Worm (Caenorhabditis elegans) whole organism, late embryonic: ENCODE measurements around the gene T24E12.1.

Source experiments
- K09A11.1 ChIP-seq: sonication (generic microtip); optimal IDR thresholded peaks from 2 replicates; lab custom pipeline; 2017; ENCODE audit warnings: antibody characterized with exemption, mild to moderate bottlenecking, missing genetic modification characterization, missing compliant biosample characterization; ENCODE audit not compliant: insufficient read depth
- ama-1 ChIP-seq: fragments of 150-350 bp; optimal IDR thresholded peaks from 2 replicates; lab custom pipeline; 2014
- ceh-2 ChIP-seq: sonication (generic microtip); optimal IDR thresholded peaks from 2 replicates; lab custom pipeline; 2016; ENCODE audit warnings: missing genotype, missing genetic modification characterization, missing compliant biosample characterization
- ceh-6 ChIP-seq: fragments of 200-800 bp; sonication (Bioruptor generic); optimal IDR thresholded peaks from 2 replicates; lab custom pipeline; 2018; ENCODE audit warnings: mild to moderate bottlenecking, missing genetic modification characterization, missing compliant biosample characterization
- elt-2 ChIP-seq: sonication (generic microtip); optimal IDR thresholded peaks from 2 replicates; lab custom pipeline; 2016; ENCODE audit warnings: missing genetic modification reagents, missing genetic modification characterization, missing compliant biosample characterization
- ets-4 ChIP-seq: sonication (generic microtip); optimal IDR thresholded peaks from 2 replicates; lab custom pipeline; 2016; ENCODE audit warnings: missing genetic modification characterization, missing compliant biosample characterization
- fkh-6 ChIP-seq: sonication (generic microtip); optimal IDR thresholded peaks from 2 replicates; lab custom pipeline; 2016; ENCODE audit warnings: missing genetic modification characterization, missing compliant biosample characterization
- hlh-30 ChIP-seq: sonication (generic microtip); optimal IDR thresholded peaks from 2 replicates; lab custom pipeline; 2017; ENCODE audit warnings: antibody characterized with exemption, missing genetic modification characterization, missing compliant biosample characterization; ENCODE audit not compliant: insufficient read depth
- pat-9 ChIP-seq: fragments of 200-800 bp; sonication (Bioruptor generic); optimal IDR thresholded peaks from 2 replicates; lab custom pipeline; 2018; ENCODE audit warnings: mild to moderate bottlenecking, missing genetic modification characterization, moderate library complexity, missing compliant biosample characterization
- syd-9 ChIP-seq: sonication (generic microtip); optimal IDR thresholded peaks from 2 replicates; lab custom pipeline; 2016; ENCODE audit warnings: mild to moderate bottlenecking, missing genetic modification characterization, moderate library complexity, missing compliant biosample characterization
- unc-86 ChIP-seq: sonication (generic microtip); optimal IDR thresholded peaks from 2 replicates; lab custom pipeline; 2016; ENCODE audit warnings: missing genetic modification characterization, missing compliant biosample characterization

DNA sequence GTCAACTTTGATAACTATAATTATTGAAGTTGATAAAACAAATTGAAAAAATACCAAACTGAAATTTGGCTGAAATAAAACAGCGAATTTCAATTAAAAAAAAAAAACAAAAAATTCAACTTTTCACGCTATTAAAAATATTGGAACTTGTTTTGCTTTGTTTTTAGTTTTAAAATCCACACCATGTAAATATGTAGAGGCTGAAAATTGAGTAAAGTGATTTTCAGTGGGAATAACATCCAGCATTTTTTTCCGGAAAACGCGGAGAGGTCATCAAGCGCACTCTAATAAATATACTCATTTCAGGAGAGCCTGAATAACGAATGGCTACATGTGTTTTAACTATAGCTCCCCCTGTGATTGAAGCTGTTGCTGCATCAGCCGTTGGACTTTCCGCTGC lies 31.8 kb upstream of the T24E12.1 start, which contains the start of gene rcd-1:
- TF ChIP-seq K09A11.1 (tag; lab: Kevin White, UChicago) (no peak), elt-2 (tag; lab: Kevin White, UChicago) (no peak), fkh-6 (no peak), ama-1 (lab: Kevin White, UChicago) (no peak), hlh-30 (tag; lab: Kevin White, UChicago) (no peak), ets-4 (tag; lab: Kevin White, UChicago) (no peak), ceh-6 (GFP tag; lab: Kevin White, UChicago) (no peak), syd-9 (tag; lab: Kevin White, UChicago) (no peak), pat-9 (no peak), unc-86 (tag; lab: Kevin White, UChicago) (no peak), ceh-2 (tag; lab: Kevin White, UChicago) (no peak)
